Worm (Caenorhabditis elegans): ENCODE measurements around the gene F22E5.2.
A peak's percentile ranks its signal among the peaks of the same experiment; 100 is the strongest.

Gene F22E5.2

DNA sequence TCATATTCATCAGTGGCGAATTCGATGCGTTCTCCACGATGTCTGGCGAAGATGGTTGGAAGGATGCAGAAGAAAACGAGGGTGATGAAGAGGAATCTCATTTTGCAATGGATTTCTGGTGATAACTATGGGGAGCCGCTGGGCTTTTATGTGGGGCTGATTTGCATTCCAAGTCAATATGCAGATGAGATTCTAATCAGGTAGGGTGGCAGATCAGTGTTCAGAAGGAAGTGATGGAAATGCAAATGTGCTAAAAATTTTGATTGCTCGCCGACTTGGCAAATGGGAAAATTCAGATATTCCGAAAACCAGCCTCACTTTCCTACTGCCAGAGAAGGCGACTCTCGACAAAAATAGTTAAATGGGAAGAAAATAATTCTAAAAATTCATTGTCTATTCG, 24.9 kb downstream of the F22E5.2 start, which contains the start of gene nspf-3:
nspf-3 (minus strand) TSS at position 101 of the 400 bp plus-strand sequence.
- no peak for TF ChIP-seq bed-3 (GFP tag; optimal IDR thresholded peaks at IDR 0.05)
- TF ChIP-seq blmp-1 (tag; optimal IDR thresholded peaks at IDR 0.05) = no peak
- TF ChIP-seq mab-5 (tag; optimal IDR thresholded peaks at IDR 0.05) = no peak
- no peak for TF ChIP-seq zip-8 (tag; optimal IDR thresholded peaks at IDR 0.05)
- TF ChIP-seq drap-1 (GFP tag; optimal IDR thresholded peaks at IDR 0.05) = no peak
- no peak for TF ChIP-seq ztf-11 (tag; optimal IDR thresholded peaks at IDR 0.05)
- no peak for TF ChIP-seq tbx-8 (GFP tag; optimal IDR thresholded peaks at IDR 0.05)

DNA sequence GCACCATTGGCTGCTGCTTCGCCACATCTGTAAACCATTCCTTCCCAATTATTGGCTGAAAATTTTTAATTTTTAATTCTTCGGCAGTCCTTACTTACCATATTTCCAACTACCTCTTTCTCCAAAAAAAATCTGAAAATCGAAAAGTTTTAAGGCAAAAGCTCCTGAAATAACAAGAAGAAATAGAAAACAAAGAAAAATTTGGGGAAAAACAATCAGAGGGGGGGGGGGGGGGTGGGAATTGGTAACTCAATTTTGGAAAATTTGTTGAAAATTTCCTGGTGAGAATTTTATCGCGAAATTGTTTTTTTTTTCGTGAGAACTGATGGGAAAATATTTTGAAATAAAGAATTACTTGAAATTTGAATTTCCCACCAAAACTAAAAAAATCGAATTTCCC, 27.3 kb downstream of the F22E5.2 start, which contains the start of gene set-11:
set-11 (minus strand) TSS at position 101 of the 400 bp plus-strand sequence.
- TF ChIP-seq unc-62 (GFP tag; optimal IDR thresholded peaks at IDR 0.05) (no peak), elt-3 (tag; optimal IDR thresholded peaks at IDR 0.05) (no peak), ztf-11 (tag; optimal IDR thresholded peaks at IDR 0.05) (no peak), snpc-4 (tag; optimal IDR thresholded peaks at IDR 0.05) (no peak), M03D4.4 (tag; optimal IDR thresholded peaks at IDR 0.05) (no peak)

DNA sequence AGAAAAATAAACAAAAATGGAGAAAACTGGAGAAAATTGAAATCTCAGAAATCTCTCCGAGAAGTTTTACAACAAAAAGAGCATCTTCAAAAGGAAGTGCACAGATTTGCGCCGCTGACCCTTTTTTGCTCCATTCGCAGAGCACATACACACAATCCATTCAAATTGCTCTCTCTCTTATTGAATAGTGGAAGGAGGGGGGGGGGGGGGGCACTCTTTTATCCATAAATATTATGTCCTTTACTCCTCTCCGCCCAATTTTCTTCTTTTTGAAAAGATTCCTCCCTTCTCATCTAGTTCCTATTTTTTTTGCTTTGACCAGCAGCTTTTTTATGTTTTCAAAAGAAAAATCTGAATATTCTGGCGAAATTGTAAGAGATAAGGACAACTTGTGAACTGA, 29.9 kb downstream of the F22E5.2 start:
- TF ChIP-seq tbx-8 (GFP tag; optimal IDR thresholded peaks at IDR 0.05) (no peak), ces-1 (GFP tag; optimal IDR thresholded peaks at IDR 0.05) (peak; percentile 18)

DNA sequence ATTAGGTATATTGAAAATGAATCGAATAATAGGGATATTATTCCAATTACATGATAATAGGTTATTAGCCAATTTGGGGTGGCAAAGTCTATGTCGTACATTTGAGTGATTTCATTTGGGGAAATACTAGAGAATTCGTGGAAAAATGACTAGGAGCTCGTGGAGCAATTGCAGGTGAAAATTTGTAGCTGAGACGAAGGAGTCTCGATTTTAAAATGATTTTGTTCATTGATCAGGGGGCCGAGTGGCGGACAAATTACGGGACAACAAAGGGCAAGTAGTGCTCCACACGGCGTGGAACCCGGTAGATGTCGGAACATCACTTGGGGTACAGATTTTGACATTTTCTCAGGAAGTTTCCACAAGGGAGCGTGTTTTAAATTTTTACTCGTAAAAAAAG, 33.2 kb downstream of the F22E5.2 start, which contains the start of gene sri-62:
sri-62 (minus strand) TSS at position 101 of the 400 bp plus-strand sequence.
- TF ChIP-seq elt-3 (tag; optimal IDR thresholded peaks at IDR 0.05) = no peak

DNA sequence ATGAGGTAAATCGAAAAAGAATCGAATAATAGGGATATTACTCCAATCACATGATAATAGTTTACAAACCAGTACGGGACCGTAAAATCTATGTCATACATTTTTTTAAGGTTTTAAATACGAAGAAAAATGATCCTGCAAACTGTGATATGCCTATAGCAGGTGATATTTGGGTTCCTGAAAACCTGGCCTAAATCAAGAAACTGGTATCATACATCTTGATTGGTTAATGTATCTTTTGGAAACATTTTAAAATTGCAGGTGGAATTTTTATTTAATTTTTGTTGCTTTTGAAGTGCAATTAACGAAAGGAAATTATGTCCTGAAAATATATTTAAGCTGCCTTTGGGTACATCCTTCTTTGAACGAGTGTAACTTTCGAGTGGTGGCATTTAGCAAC, 35.0 kb downstream of the F22E5.2 start, which contains the start of gene sri-61:
sri-61 (minus strand) TSS at position 101 of the 400 bp plus-strand sequence.
- TF ChIP-seq ztf-11 (tag; optimal IDR thresholded peaks at IDR 0.05) = no peak
- TF ChIP-seq zip-8 (tag; optimal IDR thresholded peaks at IDR 0.05) = no peak
- no peak for TF ChIP-seq pha-4 (tag; optimal IDR thresholded peaks at IDR 0.05)
- no peak for TF ChIP-seq flh-1 (GFP tag; optimal IDR thresholded peaks at IDR 0.05)
- no peak for TF ChIP-seq elt-1 (tag; optimal IDR thresholded peaks at IDR 0.05; ENCODE audit: borderline replicate concordance, insufficient read depth)
- no peak for TF ChIP-seq ham-2 (GFP tag; optimal IDR thresholded peaks at IDR 0.05)
- TF ChIP-seq mep-1 (tag; optimal IDR thresholded peaks at IDR 0.05) = no peak
- no peak for TF ChIP-seq sem-2 (GFP tag; optimal IDR thresholded peaks at IDR 0.05)
- TF ChIP-seq mab-5 (tag; optimal IDR thresholded peaks at IDR 0.05) = no peak
- TF ChIP-seq unc-39 (tag; optimal IDR thresholded peaks at IDR 0.05) = no peak
- TF ChIP-seq nhr-12 (tag; optimal IDR thresholded peaks at IDR 0.05) = no peak
- no peak for TF ChIP-seq ceh-39 (tag; optimal IDR thresholded peaks at IDR 0.05)
- no peak for TF ChIP-seq bed-3 (GFP tag; optimal IDR thresholded peaks at IDR 0.05)

DNA sequence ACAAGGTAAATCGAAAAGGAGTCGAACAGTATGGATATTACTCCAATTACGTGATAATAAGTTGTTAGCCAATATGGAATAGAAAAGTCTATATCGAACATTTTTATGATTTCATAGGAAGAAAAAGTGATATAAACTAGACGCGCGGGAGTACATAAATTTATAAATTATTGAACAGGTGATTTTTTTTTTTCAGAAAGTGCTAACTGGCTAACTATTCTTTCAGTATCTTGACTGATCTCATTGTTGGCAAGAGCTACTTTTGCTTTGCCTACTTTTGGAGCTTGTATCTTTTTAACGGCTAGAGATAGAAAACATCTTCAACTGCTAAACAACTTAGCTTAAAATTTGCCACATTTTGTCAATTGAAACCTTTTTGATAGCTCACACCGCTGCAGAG, 37.6 kb downstream of the F22E5.2 start, which contains the start of gene sri-60:
sri-60 (minus strand) TSS at position 101 of the 400 bp plus-strand sequence.
- TF ChIP-seq nhr-76 (tag; optimal IDR thresholded peaks at IDR 0.05) (no peak), drap-1 (GFP tag; optimal IDR thresholded peaks at IDR 0.05) (no peak), pha-4 (tag; optimal IDR thresholded peaks at IDR 0.05) (no peak), ces-1 (GFP tag; optimal IDR thresholded peaks at IDR 0.05) (no peak), mls-2 (tag; optimal IDR thresholded peaks at IDR 0.05) (no peak), hlh-1 (tag; optimal IDR thresholded peaks at IDR 0.05) (no peak), ceh-83 (GFP tag; optimal IDR thresholded peaks at IDR 0.05) (no peak), unc-120 (tag; optimal IDR thresholded peaks at IDR 0.05; ENCODE audit: poor library complexity, severe bottlenecking) (no peak), M03D4.4 (tag; optimal IDR thresholded peaks at IDR 0.05) (no peak), lsy-2 (tag; optimal IDR thresholded peaks at IDR 0.05) (no peak)

DNA sequence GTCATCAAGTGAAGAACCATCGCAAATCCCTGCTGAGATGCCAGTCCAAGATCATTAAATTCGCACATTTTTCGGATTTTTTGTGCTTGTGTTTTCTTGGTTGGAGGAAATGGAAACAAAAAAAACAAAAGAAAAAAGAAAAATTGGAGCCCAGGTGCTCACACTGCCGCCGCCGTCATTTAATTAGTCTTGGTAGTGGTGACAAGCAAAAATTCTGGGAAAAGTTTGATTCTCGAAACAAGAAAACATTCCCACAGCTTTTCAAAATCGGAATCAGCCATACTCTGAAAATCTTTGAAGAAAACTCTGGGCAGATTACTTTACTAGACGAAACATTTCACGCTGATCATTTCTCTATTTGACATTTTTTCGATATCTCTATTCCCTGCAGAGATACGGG, 40.0 kb downstream of the F22E5.2 start, which contains the start of gene srh-128:
srh-128 (minus strand) TSS at position 101 of the 400 bp plus-strand sequence.
- TF ChIP-seq ham-2 (GFP tag; optimal IDR thresholded peaks at IDR 0.05) (no peak), nhr-237 (tag; optimal IDR thresholded peaks at IDR 0.05) (no peak), elt-1 (tag; optimal IDR thresholded peaks at IDR 0.05; ENCODE audit: borderline replicate concordance, insufficient read depth) (no peak), ztf-11 (tag; optimal IDR thresholded peaks at IDR 0.05) (no peak), drap-1 (GFP tag; optimal IDR thresholded peaks at IDR 0.05) (no peak), bed-3 (GFP tag; optimal IDR thresholded peaks at IDR 0.05) (no peak), blmp-1 (tag; optimal IDR thresholded peaks at IDR 0.05) (no peak), mls-2 (tag; optimal IDR thresholded peaks at IDR 0.05) (no peak), mep-1 (tag; optimal IDR thresholded peaks at IDR 0.05) (no peak), ces-1 (GFP tag; optimal IDR thresholded peaks at IDR 0.05) (no peak), M03D4.4 (tag; optimal IDR thresholded peaks at IDR 0.05) (no peak), cnd-1 (tag; optimal IDR thresholded peaks at IDR 0.05) (no peak), ceh-39 (tag; optimal IDR thresholded peaks at IDR 0.05) (no peak), lin-13 (tag; optimal IDR thresholded peaks at IDR 0.05) (no peak), ceh-83 (GFP tag; optimal IDR thresholded peaks at IDR 0.05) (no peak), ceh-43 (GFP tag; optimal IDR thresholded peaks at IDR 0.05) (no peak), mab-5 (tag; optimal IDR thresholded peaks at IDR 0.05) (no peak), lin-32 (GFP tag; optimal IDR thresholded peaks at IDR 0.05) (no peak), elt-3 (tag; optimal IDR thresholded peaks at IDR 0.05) (no peak)
